Fruit fly (Drosophila melanogaster) whole organism, embryonic: ENCODE measurements around the gene obst-F.

Experiments
- ATbp ChIP-seq: fragments of 200-800 bp; sonication (Bioruptor generic); optimal IDR thresholded peaks from 2 replicates; lab custom pipeline; 2017; ENCODE audit warnings: missing biosample characterization, mild to moderate bottlenecking, missing genetic modification characterization, missing genetic modification reagents
- Aef1 ChIP-seq: fragments of 200-800 bp; sonication (Bioruptor generic); IDR thresholded peaks from 3 replicates; pipeline ENCODE4 v1.3.6; 2022; ENCODE audit warnings: missing biosample characterization, missing genetic modification characterization
- B-H2 ChIP-seq: fragments of 200-800 bp; sonication (Bioruptor generic); optimal IDR thresholded peaks from 2 replicates; lab custom pipeline; 2018; ENCODE audit warnings: missing biosample characterization, mild to moderate bottlenecking, missing genetic modification characterization
- BtbVII ChIP-seq: fragments of 200-800 bp; sonication (Bioruptor generic); optimal IDR thresholded peaks from 3 replicates; lab custom pipeline; 2017; ENCODE audit warnings: missing biosample characterization, mild to moderate bottlenecking, missing genetic modification characterization
- C15 ChIP-seq: fragments of 200-800 bp; sonication (Bioruptor generic); IDR thresholded peaks from 3 replicates; pipeline ENCODE4 v1.3.6; 2022; ENCODE audit warnings: missing biosample characterization, missing genetic modification characterization
- CG10147 ChIP-seq: fragments of 200-800 bp; sonication (Bioruptor generic); optimal IDR thresholded peaks from 2 replicates; lab custom pipeline; 2019; ENCODE audit warnings: missing biosample characterization, mild to moderate bottlenecking, missing genetic modification characterization, moderate library complexity
- CG10209 ChIP-seq: fragments of 200-800 bp; sonication (Bioruptor generic); optimal IDR thresholded peaks from 3 replicates; lab custom pipeline; 2017; ENCODE audit warnings: missing biosample characterization, mild to moderate bottlenecking, missing genetic modification characterization, missing genetic modification reagents
- CG10321 ChIP-seq: fragments of 200-800 bp; sonication (Bioruptor generic); IDR thresholded peaks from 2 replicates; pipeline ENCODE4 v1.3.6; 2022; ENCODE audit warnings: missing biosample characterization, missing genetic modification characterization
- CG11247 ChIP-seq: fragments of 200-800 bp; sonication (Bioruptor generic); IDR thresholded peaks from 2 replicates; pipeline ENCODE4 v1.3.6; 2022; ENCODE audit warnings: missing biosample characterization, missing genetic modification characterization
- CG11560 ChIP-seq: fragments of 200-800 bp; sonication (Bioruptor generic); IDR thresholded peaks from 3 replicates; pipeline ENCODE4 v1.3.6; 2022; ENCODE audit warnings: missing biosample characterization, missing genetic modification characterization
- CG14710 ChIP-seq: fragments of 200-800 bp; sonication (Bioruptor generic); optimal IDR thresholded peaks from 3 replicates; lab custom pipeline; 2019; ENCODE audit warnings: missing biosample characterization, mild to moderate bottlenecking, missing genetic modification characterization, moderate library complexity
- CG15479 ChIP-seq: fragments of 200-800 bp; sonication (Bioruptor generic); optimal IDR thresholded peaks from 3 replicates; lab custom pipeline; 2019; ENCODE audit warnings: missing biosample characterization, mild to moderate bottlenecking, missing genetic modification characterization, moderate library complexity
- CG15601 ChIP-seq: fragments of 200-800 bp; sonication (Bioruptor generic); optimal IDR thresholded peaks from 3 replicates; lab custom pipeline; 2019; ENCODE audit warnings: missing biosample characterization, mild to moderate bottlenecking, missing genetic modification characterization, moderate library complexity
- CG17829 ChIP-seq: fragments of 200-800 bp; optimal IDR thresholded peaks from 2 replicates; lab custom pipeline; 2019; ENCODE audit warnings: missing biosample characterization, mild to moderate bottlenecking, missing genetic modification characterization, moderate library complexity
- CG2678 ChIP-seq: fragments of 200-800 bp; sonication (Bioruptor generic); optimal IDR thresholded peaks from 3 replicates; lab custom pipeline; 2019; ENCODE audit warnings: missing biosample characterization, mild to moderate bottlenecking, missing genetic modification characterization, moderate library complexity
- CG32532 ChIP-seq: fragments of 200-800 bp; sonication (Bioruptor generic); IDR thresholded peaks from 2 replicates; pipeline ENCODE4 v1.3.6; 2022; ENCODE audit warnings: missing biosample characterization, missing genetic modification characterization
- CG3726 ChIP-seq: fragments of 200-800 bp; sonication (Bioruptor generic); IDR thresholded peaks from 3 replicates; pipeline ENCODE4, ENCODE4 v1.3.6; 2022; ENCODE audit warnings: missing biosample characterization, missing genetic modification characterization
- CG3995 ChIP-seq: fragments of 200-800 bp; sonication (Bioruptor generic); optimal IDR thresholded peaks from 3 replicates; lab custom pipeline; 2016; ENCODE audit warnings: missing biosample characterization, missing genetic modification characterization
- CG43689 ChIP-seq: fragments of 200-800 bp; sonication (Bioruptor generic); IDR thresholded peaks from 2 replicates; pipeline ENCODE4 v1.3.6; 2022; ENCODE audit warnings: missing biosample characterization, missing genetic modification characterization
- CG4424 ChIP-seq: fragments of 200-800 bp; sonication (Bioruptor generic); optimal IDR thresholded peaks from 3 replicates; lab custom pipeline; 2016; ENCODE audit warnings: missing biosample characterization, missing genetic modification characterization
- CG4820 ChIP-seq: fragments of 200-800 bp; sonication (Bioruptor generic); optimal IDR thresholded peaks from 3 replicates; lab custom pipeline; 2016; ENCODE audit warnings: missing biosample characterization, missing genetic modification characterization
- CG7786 ChIP-seq: fragments of 200-800 bp; sonication (Bioruptor generic); optimal IDR thresholded peaks from 2 replicates; lab custom pipeline; 2016; ENCODE audit warnings: missing biosample characterization, missing genetic modification characterization
- CG7928 ChIP-seq: fragments of 200-800 bp; sonication (Bioruptor generic); optimal IDR thresholded peaks from 2 replicates; lab custom pipeline; 2017; ENCODE audit warnings: missing biosample characterization, mild to moderate bottlenecking, missing genetic modification characterization
- CG8359 ChIP-seq: fragments of 200-800 bp; sonication (Bioruptor generic); optimal IDR thresholded peaks from 2 replicates; lab custom pipeline; 2017; ENCODE audit warnings: missing biosample characterization, mild to moderate bottlenecking, missing genetic modification characterization, borderline replicate concordance
- CTCF ChIP-seq: fragments of 200-800 bp; sonication (Bioruptor generic); optimal IDR thresholded peaks from 2 replicates; lab custom pipeline; 2017; ENCODE audit warnings: missing biosample characterization, mild to moderate bottlenecking, missing genetic modification characterization, moderate library complexity
- CoRest ChIP-seq: fragments of 200-800 bp; sonication (Bioruptor generic); optimal IDR thresholded peaks from 3 replicates; lab custom pipeline; 2018; ENCODE audit warnings: missing biosample characterization, mild to moderate bottlenecking, missing genetic modification characterization, moderate library complexity
- Dad ChIP-seq: fragments of 200-800 bp; sonication (Bioruptor generic); optimal IDR thresholded peaks from 3 replicates; lab custom pipeline; 2016; ENCODE audit warnings: missing biosample characterization, missing genetic modification characterization
- Doc2 ChIP-seq: fragments of 200-800 bp; sonication (Bioruptor generic); IDR thresholded peaks from 2 replicates; pipeline ENCODE4 v1.3.6; 2022; ENCODE audit warnings: missing biosample characterization, missing genetic modification characterization
- GATAe ChIP-seq: fragments of 200-800 bp; sonication (Bioruptor generic); conservative IDR thresholded peaks from 2 replicates; pipeline ENCODE4 v1.3.6; 2022; ENCODE audit warnings: missing biosample characterization, missing genetic modification characterization
- HmgD ChIP-seq: fragments of 200-800 bp; sonication (Bioruptor generic); optimal IDR thresholded peaks from 3 replicates; lab custom pipeline; 2016; ENCODE audit warnings: missing biosample characterization, missing genetic modification characterization
- MESR4 ChIP-seq: fragments of 200-800 bp; sonication (Bioruptor generic); optimal IDR thresholded peaks from 2 replicates; lab custom pipeline; 2018; ENCODE audit warnings: missing biosample characterization, mild to moderate bottlenecking, missing genetic modification characterization, moderate library complexity
- Meics ChIP-seq: fragments of 200-800 bp; sonication (Bioruptor generic); optimal IDR thresholded peaks from 2 replicates; lab custom pipeline; 2017; ENCODE audit warnings: missing biosample characterization, mild to moderate bottlenecking, missing genetic modification characterization
- Mes4 ChIP-seq: fragments of 200-800 bp; sonication (Bioruptor generic); optimal IDR thresholded peaks from 2 replicates; lab custom pipeline; 2016; ENCODE audit warnings: missing biosample characterization, missing genetic modification characterization
- Oli ChIP-seq: fragments of 200-800 bp; sonication (Bioruptor generic); optimal IDR thresholded peaks from 2 replicates; lab custom pipeline; 2018; ENCODE audit warnings: missing biosample characterization, mild to moderate bottlenecking, missing genetic modification characterization, moderate library complexity
- Sry-β ChIP-seq: fragments of 200-800 bp; sonication (Bioruptor generic); optimal IDR thresholded peaks from 2 replicates; lab custom pipeline; 2018; ENCODE audit warnings: missing biosample characterization, mild to moderate bottlenecking, missing genetic modification characterization, moderate library complexity
- Stat92E ChIP-seq, 3 experiments: fragments of >200 bp in 2 of 3; fragments of 200-800 bp in 1 of 3; sonication (Bioruptor generic) in 1 of 3; optimal IDR thresholded peaks; 2 replicates each; lab custom pipeline; 2017 to 2019; ENCODE audit warnings: missing biosample characterization in 3 of 3, missing genetic modification characterization in 3 of 3, mild to moderate bottlenecking in 1 of 3, moderate library complexity in 1 of 3
- Vsx1 ChIP-seq: fragments of 200-800 bp; sonication (Bioruptor generic); optimal IDR thresholded peaks from 2 replicates; lab custom pipeline; 2017; ENCODE audit warnings: missing biosample characterization, mild to moderate bottlenecking, missing genetic modification characterization, missing genetic modification reagents
- dpn ChIP-seq, 2 experiments: fragments of 200-800 bp; sonication (Bioruptor generic); optimal IDR thresholded peaks; 3 replicates each; lab custom pipeline; 2016; ENCODE audit warnings: missing biosample characterization in 2 of 2, missing genetic modification characterization in 2 of 2
- ewg ChIP-seq: fragments of 200-800 bp; sonication (Bioruptor generic); optimal IDR thresholded peaks from 3 replicates; lab custom pipeline; 2017; ENCODE audit warnings: mild to moderate bottlenecking, missing biosample characterization, missing genetic modification reagents, missing genetic modification characterization
- fd96Cb ChIP-seq: fragments of 200-800 bp; sonication (Bioruptor generic); optimal IDR thresholded peaks from 2 replicates; lab custom pipeline; 2018; ENCODE audit warnings: missing biosample characterization, mild to moderate bottlenecking, missing genetic modification characterization, moderate library complexity
- gro ChIP-seq: fragments of 200-800 bp; sonication (Bioruptor generic); optimal IDR thresholded peaks from 2 replicates; lab custom pipeline; 2016; ENCODE audit warnings: missing biosample characterization, missing genetic modification characterization
- hkb ChIP-seq, 2 experiments: fragments of 200-800 bp in 1 of 2; fragments of >200 bp in 1 of 2; sonication (Bioruptor generic) in 1 of 2; IDR thresholded peaks in 1 of 2; optimal IDR thresholded peaks in 1 of 2; 2 replicates each; pipeline versions ENCODE4 v1.3.6 to Lab custom; 2017 to 2022; ENCODE audit warnings: missing biosample characterization in 1 of 2, missing genetic modification characterization in 1 of 2
- mirr ChIP-seq: fragments of 200-800 bp; sonication (Bioruptor generic); optimal IDR thresholded peaks from 3 replicates; lab custom pipeline; 2018; ENCODE audit warnings: missing biosample characterization, mild to moderate bottlenecking, missing genetic modification characterization
- nerfin-2 ChIP-seq: fragments of 200-800 bp; sonication (Bioruptor generic); IDR thresholded peaks from 2 replicates; pipeline ENCODE4 v1.3.6; 2022; ENCODE audit warnings: missing biosample characterization, missing genetic modification characterization; ENCODE audit not compliant: partially characterized antibody
- peb ChIP-seq: fragments of 200-800 bp; sonication (Bioruptor generic); IDR thresholded peaks from 2 replicates; pipeline ENCODE4 v1.3.6; 2022; ENCODE audit warnings: missing biosample characterization, missing genetic modification characterization
- phol ChIP-seq: fragments of 200-800 bp; sonication (Bioruptor generic); optimal IDR thresholded peaks from 3 replicates; lab custom pipeline; 2018; ENCODE audit warnings: missing biosample characterization, mild to moderate bottlenecking, missing genetic modification characterization, moderate library complexity
- tll ChIP-seq, 2 experiments: fragments of 200-800 bp in 1 of 2; fragments of >200 bp in 1 of 2; sonication (Bioruptor generic) in 1 of 2; optimal IDR thresholded peaks; 2 replicates each; lab custom pipeline; 2017 to 2019; ENCODE audit warnings: missing biosample characterization in 2 of 2, missing genetic modification characterization in 2 of 2, mild to moderate bottlenecking in 1 of 2, moderate library complexity in 1 of 2
- twi ChIP-seq: fragments of 200-800 bp; optimal IDR thresholded peaks from 2 replicates; lab custom pipeline; 2019; ENCODE audit warnings: missing biosample characterization, mild to moderate bottlenecking, missing genetic modification characterization, moderate library complexity
- unc-4 ChIP-seq: fragments of 200-800 bp; sonication (Bioruptor generic); IDR thresholded peaks from 2 replicates; pipeline ENCODE4 v1.3.6; 2022; ENCODE audit warnings: missing biosample characterization, missing genetic modification characterization; ENCODE audit not compliant: partially characterized antibody
- zfh2 ChIP-seq: fragments of 200-800 bp; sonication (Bioruptor generic); optimal IDR thresholded peaks from 2 replicates; lab custom pipeline; 2016; ENCODE audit warnings: missing biosample characterization, missing genetic modification characterization

obst-F gene

DNA sequence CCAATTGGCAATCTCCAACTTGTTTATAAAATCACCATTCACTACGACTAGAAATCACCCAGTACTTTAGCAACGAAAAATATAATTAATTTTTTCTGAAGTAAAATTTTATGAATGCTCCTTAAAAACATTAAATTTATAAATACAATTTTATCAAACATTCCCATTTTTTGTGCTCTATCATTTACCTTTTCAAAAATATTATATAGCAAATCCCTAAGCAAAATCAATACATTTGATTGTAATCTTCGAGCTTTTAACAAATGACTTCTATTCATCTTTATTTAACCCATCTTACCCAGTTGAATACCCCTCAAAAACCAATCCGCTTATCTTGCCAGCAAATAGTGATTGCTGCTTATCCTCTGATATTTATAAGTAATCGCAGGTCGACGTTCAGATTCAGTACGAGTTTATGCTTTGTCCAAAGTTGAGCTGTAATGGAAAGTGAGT, 20.0 kb upstream of the obst-F start, which contains the start of gene CG17145 (continued):
- TF ChIP-seq phol (tag; lab: Kevin White, UChicago) (no peak), CG17829 (tag; lab: Kevin White, UChicago) (no peak), peb (GFP tag; lab: Robert Waterston, UW) (no peak), CG15601 (tag; lab: Kevin White, UChicago) (no peak), mirr (GFP tag; lab: Kevin White, UChicago) (no peak), Sry-β (GFP tag; lab: Kevin White, UChicago) (no peak), CG4820 (GFP tag; lab: Kevin White, UChicago) (no peak), GATAe (GFP tag; lab: Robert Waterston, UW) (peak; percentile 45; the same call in 1 of the 2 replicates), CG11247 (GFP tag; lab: Robert Waterston, UW) (no peak), dpn (GFP tag; optimal IDR thresholded peaks at IDR 0.05; lab: Kevin White, UChicago) (no peak), Doc2 (GFP tag; lab: Robert Waterston, UW) (no peak), nerfin-2 (no peak), CG3726 (GFP tag; lab: Robert Waterston, UW) (no peak), CoRest (tag; lab: Kevin White, UChicago) (peak; percentile 52), B-H2 (GFP tag; lab: Kevin White, UChicago) (no peak), CG4424 (GFP tag; lab: Kevin White, UChicago) (no peak), CG10147 (GFP tag; lab: Kevin White, UChicago) (no peak), CG3995 (no peak), Vsx1 (GFP tag; lab: Kevin White, UChicago) (no peak), Mes4 (no peak), twi (tag; lab: Kevin White, UChicago) (no peak), CG43689 (GFP tag; lab: Robert Waterston, UW) (no peak), CG8359 (no peak), hkb (optimal IDR thresholded peaks at IDR 0.05; lab: Kevin White, UChicago) (no peak), hkb (GFP tag; IDR thresholded peaks at IDR 0.05; lab: Robert Waterston, UW) (no peak), ATbp (GFP tag; lab: Kevin White, UChicago) (no peak), C15 (GFP tag; lab: Robert Waterston, UW) (no peak), CG2678 (tag; lab: Kevin White, UChicago) (peak; percentile 63), CG10209 (GFP tag; lab: Kevin White, UChicago) (peak; percentile 24), Aef1 (GFP tag; lab: Robert Waterston, UW) (no peak), MESR4 (GFP tag; lab: Kevin White, UChicago) (no peak), ewg (GFP tag; lab: Kevin White, UChicago) (no peak), CTCF (GFP tag; lab: Kevin White, UChicago) (no peak), BtbVII (peak; percentile 6), CG15479 (GFP tag; lab: Kevin White, UChicago) (no peak), tll (GFP tag; optimal IDR thresholded peaks at IDR 0.05; lab: Kevin White, UChicago) (no peak), Stat92E (GFP tag; optimal IDR thresholded peaks at IDR 0.05; lab: Kevin White, UChicago) (no peak), CG11560 (no peak), Dad (no peak), zfh2 (no peak), fd96Cb (no peak), gro (GFP tag; lab: Kevin White, UChicago) (no peak), unc-4 (no peak), CG7786 (GFP tag; lab: Kevin White, UChicago) (no peak), CG14710 (tag; lab: Kevin White, UChicago) (no peak), CG32532 (GFP tag; lab: Robert Waterston, UW) (0 out of 2 replicates have a peak, but pooled peaks have one; percentile 16), Meics (GFP tag; lab: Kevin White, UChicago) (peak; percentile 51), CG7928 (GFP tag; lab: Kevin White, UChicago) (no peak), Oli (tag; lab: Kevin White, UChicago) (peak; percentile 18), CG10321 (GFP tag; lab: Robert Waterston, UW) (no peak), HmgD (GFP tag; lab: Kevin White, UChicago) (no peak)
